Worm (Caenorhabditis elegans): ENCODE results near the gene F45E1.1.
A peak's percentile ranks its signal among the peaks of the same experiment; 100 is the strongest.

Gene F45E1.1

DNA sequence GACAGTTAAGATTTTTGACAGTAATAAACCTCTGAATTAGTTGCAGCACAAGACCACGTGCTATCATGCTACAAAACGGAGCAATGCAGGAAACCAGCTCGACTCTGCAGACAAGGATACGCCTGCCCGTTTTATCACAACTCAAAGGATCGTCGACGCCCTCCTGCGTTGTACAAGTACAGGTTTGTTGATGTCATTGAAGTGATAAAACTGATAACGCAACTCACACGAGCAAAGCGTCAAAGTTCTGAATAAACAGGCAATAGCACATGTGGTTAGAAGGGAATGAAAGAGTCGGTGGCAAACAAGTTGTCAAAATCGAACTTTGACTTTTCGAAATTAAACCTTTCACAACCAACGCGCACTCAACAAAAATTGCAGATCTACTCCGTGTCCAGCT is 19.2 kb downstream of the F45E1.1 start (continued):
- TF ChIP-seq ceh-82 (tag; optimal IDR thresholded peaks at IDR 0.05): no peak
- no peak for TF ChIP-seq arid-1 (GFP tag; conservative IDR thresholded peaks at IDR 0.05)
- no peak for TF ChIP-seq daf-16 (GFP tag; optimal IDR thresholded peaks at IDR 0.05)
- TF ChIP-seq daf-16 (tag; optimal IDR thresholded peaks at IDR 0.05): peak; percentile 98
- no peak for TF ChIP-seq dmd-9 (GFP tag; IDR thresholded peaks at IDR 0.05)
- TF ChIP-seq ztf-11 (tag; optimal IDR thresholded peaks at IDR 0.05): no peak
- no peak for TF ChIP-seq ZK546.5 (tag; optimal IDR thresholded peaks at IDR 0.05)
- 0 out of 2 replicates have a peak, but pooled peaks have one; percentile 37 for TF ChIP-seq mdt-29 (GFP tag; IDR thresholded peaks at IDR 0.05)
- TF ChIP-seq attf-4 (tag; optimal IDR thresholded peaks at IDR 0.05): no peak
- no peak for TF ChIP-seq nhr-25 (tag; optimal IDR thresholded peaks at IDR 0.05; ENCODE audit: borderline replicate concordance, insufficient read depth)
- no peak for TF ChIP-seq R02D3.7 (tag; optimal IDR thresholded peaks at IDR 0.05)
- TF ChIP-seq nhr-76 (tag; optimal IDR thresholded peaks at IDR 0.05): no peak
- TF ChIP-seq spr-1 (tag; optimal IDR thresholded peaks at IDR 0.05): no peak
- no peak for TF ChIP-seq rbr-2 (tag; optimal IDR thresholded peaks at IDR 0.05)
- no peak for TF ChIP-seq unc-39 (tag; optimal IDR thresholded peaks at IDR 0.05)
- no peak for TF ChIP-seq hmg-1.1 (GFP tag; IDR thresholded peaks at IDR 0.05)
- TF ChIP-seq F44E2.7 (GFP tag; IDR thresholded peaks at IDR 0.05): no peak
- no peak for TF ChIP-seq ceh-62 (tag; optimal IDR thresholded peaks at IDR 0.05)
- TF ChIP-seq daf-19 (GFP tag; conservative IDR thresholded peaks at IDR 0.05): no peak
- TF ChIP-seq egl-27 (tag; optimal IDR thresholded peaks at IDR 0.05): no peak
- TF ChIP-seq mdl-1 (tag; optimal IDR thresholded peaks at IDR 0.05): peak in 1 of 2 experiments; percentile 75
- TF ChIP-seq pqm-1 (tag; optimal IDR thresholded peaks at IDR 0.05): peak; percentile 63
- TF ChIP-seq lim-7 (GFP tag; IDR thresholded peaks at IDR 0.05): no peak
- TF ChIP-seq nhr-41 (GFP tag; IDR thresholded peaks at IDR 0.05): no peak
- TF ChIP-seq spr-3 (GFP tag; optimal IDR thresholded peaks at IDR 0.05): no peak
- no peak for TF ChIP-seq nhr-48 (tag; optimal IDR thresholded peaks at IDR 0.05)
- no peak for TF ChIP-seq lsy-2 (tag; optimal IDR thresholded peaks at IDR 0.05)
- 0 out of 2 replicates have a peak, but pooled peaks have one; percentile 31 for TF ChIP-seq egl-43 (GFP tag; IDR thresholded peaks at IDR 0.05)
- TF ChIP-seq cey-2 (tag; optimal IDR thresholded peaks at IDR 0.05; ENCODE audit: borderline replicate concordance, insufficient read depth): no peak
- no peak for TF ChIP-seq F49E8.2 (tag; optimal IDR thresholded peaks at IDR 0.05; ENCODE audit: borderline replicate concordance)
- TF ChIP-seq hlh-30 (tag; optimal IDR thresholded peaks at IDR 0.05; ENCODE audit: insufficient read depth): peak; percentile 52
- no peak for TF ChIP-seq ceh-44 (GFP tag; IDR thresholded peaks at IDR 0.05)
- TF ChIP-seq php-3 (GFP tag; IDR thresholded peaks at IDR 0.05): 0 out of 2 replicates have a peak, but pooled peaks have one; percentile 38
- TF ChIP-seq mxl-3 (GFP tag; optimal IDR thresholded peaks at IDR 0.05): peak; percentile 48
- TF ChIP-seq Y5F2A.4 (GFP tag; optimal IDR thresholded peaks at IDR 0.05): no peak
- no peak for TF ChIP-seq ZK337.2 (GFP tag; IDR thresholded peaks at IDR 0.05)
- peak; percentile 79 for TF ChIP-seq dmd-6 (GFP tag; IDR thresholded peaks at IDR 0.05)
- TF ChIP-seq nhr-11 (tag; optimal IDR thresholded peaks at IDR 0.05): no peak
- peak; percentile 47 for TF ChIP-seq mes-2 (tag; optimal IDR thresholded peaks at IDR 0.05; ENCODE audit: poor library complexity, severe bottlenecking)
- 0 out of 2 replicates have a peak, but pooled peaks have one; percentile 20 for TF ChIP-seq T26A8.4 (GFP tag; IDR thresholded peaks at IDR 0.05)
- TF ChIP-seq lin-1 (GFP tag; IDR thresholded peaks at IDR 0.05): peak; percentile 44; the same call in 1 of the 2 replicates
- peak; percentile 56 for TF ChIP-seq nhr-28 (tag; optimal IDR thresholded peaks at IDR 0.05)
- peak; percentile 74 for TF ChIP-seq nhr-77 (tag; optimal IDR thresholded peaks at IDR 0.05)
- TF ChIP-seq hlh-11 (tag; optimal IDR thresholded peaks at IDR 0.05): peak; percentile 86
